Fruit fly (Drosophila melanogaster) whole organism, embryonic: ENCODE results near the gene MESR3.

ENCODE experiments used
- Atf-2 ChIP-seq: fragments of 200-800 bp; sonication (Bioruptor generic); optimal IDR thresholded peaks from 2 replicates; lab custom pipeline; 2016; ENCODE audit warnings: missing biosample characterization, missing genetic modification characterization
- Atf6 ChIP-seq: fragments of 200-800 bp; sonication (Bioruptor generic); IDR thresholded peaks from 2 replicates; pipeline ENCODE4 v1.3.6; 2022; ENCODE audit warnings: missing biosample characterization, missing genetic modification characterization
- BEAF-32 ChIP-seq: fragments of 200-800 bp; sonication (Bioruptor generic); optimal IDR thresholded peaks from 3 replicates; lab custom pipeline; 2017; ENCODE audit warnings: missing biosample characterization, missing genetic modification characterization, mild to moderate bottlenecking, moderate library complexity, missing genetic modification reagents
- CG10147 ChIP-seq: fragments of 200-800 bp; sonication (Bioruptor generic); optimal IDR thresholded peaks from 2 replicates; lab custom pipeline; 2019; ENCODE audit warnings: missing biosample characterization, mild to moderate bottlenecking, missing genetic modification characterization, moderate library complexity
- CG10543 ChIP-seq: fragments of 200-800 bp; sonication (Bioruptor generic); optimal IDR thresholded peaks from 3 replicates; lab custom pipeline; 2017; ENCODE audit warnings: missing biosample characterization, mild to moderate bottlenecking, missing genetic modification characterization, moderate library complexity
- CG11456 ChIP-seq: fragments of 200-800 bp; sonication (Bioruptor generic); IDR thresholded peaks from 3 replicates; pipeline ENCODE4 v1.3.6; 2022; ENCODE audit warnings: missing biosample characterization, missing genetic modification characterization
- CG11723 ChIP-seq: fragments of 200-800 bp; sonication (Bioruptor generic); optimal IDR thresholded peaks from 2 replicates; lab custom pipeline; 2017; ENCODE audit warnings: missing biosample characterization, mild to moderate bottlenecking, missing genetic modification characterization
- CG15011 ChIP-seq: fragments of 200-800 bp; sonication (Bioruptor generic); optimal IDR thresholded peaks from 3 replicates; lab custom pipeline; 2018; ENCODE audit warnings: missing biosample characterization, mild to moderate bottlenecking, missing genetic modification characterization
- CG17802 ChIP-seq: fragments of 200-800 bp; sonication (Bioruptor generic); optimal IDR thresholded peaks from 2 replicates; lab custom pipeline; 2018; ENCODE audit warnings: missing biosample characterization, mild to moderate bottlenecking, missing genetic modification characterization, moderate library complexity
- CG3726 ChIP-seq: fragments of 200-800 bp; sonication (Bioruptor generic); IDR thresholded peaks from 3 replicates; pipeline ENCODE4, ENCODE4 v1.3.6; 2022; ENCODE audit warnings: missing biosample characterization, missing genetic modification characterization
- CG6272 ChIP-seq: fragments of 200-800 bp; sonication (Bioruptor generic); IDR thresholded peaks from 2 replicates; pipeline ENCODE4 v1.3.6; 2022; ENCODE audit warnings: missing biosample characterization, missing genetic modification characterization
- CG6689 ChIP-seq: fragments of 200-800 bp; sonication (Bioruptor generic); IDR thresholded peaks from 2 replicates; pipeline ENCODE4 v1.3.6; 2022; ENCODE audit warnings: missing biosample characterization, missing genetic modification characterization
- CG8924 ChIP-seq: fragments of 200-800 bp; optimal IDR thresholded peaks from 3 replicates; lab custom pipeline; 2019; ENCODE audit warnings: missing biosample characterization, mild to moderate bottlenecking, missing genetic modification characterization, moderate library complexity
- CG9727 ChIP-seq: fragments of 200-800 bp; sonication (Bioruptor generic); optimal IDR thresholded peaks from 3 replicates; lab custom pipeline; 2017; ENCODE audit warnings: missing biosample characterization, mild to moderate bottlenecking, missing genetic modification characterization
- CHES-1-like ChIP-seq: fragments of 200-800 bp; sonication (Bioruptor generic); optimal IDR thresholded peaks from 2 replicates; lab custom pipeline; 2016; ENCODE audit warnings: missing biosample characterization, missing genetic modification characterization
- Dad ChIP-seq: fragments of 200-800 bp; sonication (Bioruptor generic); optimal IDR thresholded peaks from 3 replicates; lab custom pipeline; 2016; ENCODE audit warnings: missing biosample characterization, missing genetic modification characterization
- Dref ChIP-seq: fragments of 200-800 bp; sonication (Bioruptor generic); IDR thresholded peaks from 2 replicates; pipeline ENCODE4 v1.3.6; 2022; ENCODE audit warnings: missing biosample characterization, missing genetic modification characterization
- Drgx ChIP-seq: fragments of 200-800 bp; sonication (Bioruptor generic); IDR thresholded peaks from 2 replicates; pipeline ENCODE4 v1.3.6; 2022; ENCODE audit warnings: missing biosample characterization, missing genetic modification characterization
- Eip74EF ChIP-seq, 2 experiments: fragments of 200-800 bp in 1 of 2; fragments of >200 bp in 1 of 2; sonication (Bioruptor generic) in 1 of 2; optimal IDR thresholded peaks; 2 replicates each; lab custom pipeline; 2017 to 2019; ENCODE audit warnings: missing biosample characterization in 2 of 2, missing genetic modification characterization in 2 of 2, mild to moderate bottlenecking in 1 of 2, moderate library complexity in 1 of 2
- Fer3 ChIP-seq: fragments of 200-800 bp; sonication (Bioruptor generic); optimal IDR thresholded peaks from 2 replicates; lab custom pipeline; 2018; ENCODE audit warnings: missing biosample characterization, mild to moderate bottlenecking, missing genetic modification characterization, moderate library complexity
- Hsf ChIP-seq: fragments of 200-800 bp; sonication (Bioruptor generic); optimal IDR thresholded peaks from 3 replicates; lab custom pipeline; 2016; ENCODE audit warnings: missing biosample characterization, missing genetic modification characterization
- Mrtf ChIP-seq: fragments of 200-800 bp; sonication (Bioruptor generic); IDR thresholded peaks from 3 replicates; pipeline ENCODE4 v1.3.6; 2022; ENCODE audit warnings: missing biosample characterization, missing genetic modification characterization
- NK7.1 ChIP-seq: fragments of 200-800 bp; sonication (Bioruptor generic); optimal IDR thresholded peaks from 3 replicates; lab custom pipeline; 2016; ENCODE audit warnings: missing biosample characterization, missing genetic modification characterization
- Optix ChIP-seq: fragments of 200-800 bp; sonication (Bioruptor generic); IDR thresholded peaks from 3 replicates; pipeline ENCODE4 v1.3.6; 2022; ENCODE audit warnings: missing biosample characterization, missing genetic modification characterization
- PHDP ChIP-seq: fragments of 200-800 bp; sonication (Bioruptor generic); optimal IDR thresholded peaks from 3 replicates; lab custom pipeline; 2018; ENCODE audit warnings: missing biosample characterization, mild to moderate bottlenecking, missing genetic modification characterization, moderate library complexity
- al ChIP-seq: fragments of 200-800 bp; sonication (Bioruptor generic); IDR thresholded peaks from 2 replicates; pipeline ENCODE4 v1.3.6; 2022; ENCODE audit warnings: missing biosample characterization, missing genetic modification characterization
- bbx ChIP-seq: fragments of 200-800 bp; sonication (Bioruptor generic); IDR thresholded peaks from 2 replicates; pipeline ENCODE4 v1.3.6; 2022; ENCODE audit warnings: missing biosample characterization, missing genetic modification characterization; ENCODE audit not compliant: partially characterized antibody
- btn ChIP-seq: fragments of 200-800 bp; sonication (Bioruptor generic); optimal IDR thresholded peaks from 2 replicates; lab custom pipeline; 2016; ENCODE audit warnings: missing biosample characterization, missing genetic modification characterization
- caup ChIP-seq: fragments of 200-800 bp; sonication (Bioruptor generic); optimal IDR thresholded peaks from 3 replicates; lab custom pipeline; 2017; ENCODE audit warnings: missing biosample characterization, mild to moderate bottlenecking, missing genetic modification characterization, moderate library complexity; ENCODE audit not compliant: severe bottlenecking
- chn ChIP-seq: fragments of 200-800 bp; sonication (Bioruptor generic); optimal IDR thresholded peaks from 2 replicates; lab custom pipeline; 2016; ENCODE audit warnings: missing biosample characterization, missing genetic modification characterization
- en ChIP-seq: fragments of 200-800 bp; sonication (Bioruptor generic); optimal IDR thresholded peaks from 2 replicates; lab custom pipeline; 2016; ENCODE audit warnings: missing biosample characterization, missing genetic modification characterization
- gfzf ChIP-seq: fragments of 200-800 bp; sonication (Bioruptor generic); optimal IDR thresholded peaks from 2 replicates; lab custom pipeline; 2016; ENCODE audit warnings: missing biosample characterization, mild to moderate bottlenecking, missing genetic modification characterization, moderate library complexity
- gsb-n ChIP-seq: fragments of 200-800 bp; sonication (Bioruptor generic); optimal IDR thresholded peaks from 3 replicates; lab custom pipeline; 2018; ENCODE audit warnings: missing biosample characterization, mild to moderate bottlenecking, missing genetic modification characterization
- gt ChIP-seq: fragments of 200-800 bp; sonication (Bioruptor generic); IDR thresholded peaks from 2 replicates; pipeline ENCODE4 v1.3.6; 2022; ENCODE audit warnings: missing biosample characterization, missing genetic modification characterization
- her ChIP-seq: fragments of 200-800 bp; sonication (Bioruptor generic); optimal IDR thresholded peaks from 2 replicates; lab custom pipeline; 2016; ENCODE audit warnings: missing biosample characterization, missing genetic modification characterization
- ind ChIP-seq: fragments of 200-800 bp; sonication (Bioruptor generic); optimal IDR thresholded peaks from 3 replicates; lab custom pipeline; 2016; ENCODE audit warnings: missing biosample characterization, missing genetic modification characterization
- insv ChIP-seq, 2 experiments: fragments of 200-800 bp; sonication (Bioruptor generic); optimal IDR thresholded peaks; 3 replicates each; lab custom pipeline; 2016 to 2018; ENCODE audit warnings: missing biosample characterization in 2 of 2, missing genetic modification characterization in 2 of 2
- jigr1 ChIP-seq: fragments of 200-800 bp; sonication (Bioruptor generic); IDR thresholded peaks from 3 replicates; pipeline ENCODE4 v1.3.6; 2022; ENCODE audit warnings: missing biosample characterization, missing genetic modification characterization
- nau ChIP-seq: fragments of 200-800 bp; sonication (Bioruptor generic); optimal IDR thresholded peaks from 3 replicates; lab custom pipeline; 2017; ENCODE audit warnings: missing biosample characterization, mild to moderate bottlenecking, missing genetic modification characterization, missing genetic modification reagents
- nerfin-1 ChIP-seq: fragments of 200-800 bp; sonication (Bioruptor generic); optimal IDR thresholded peaks from 3 replicates; lab custom pipeline; 2019; ENCODE audit warnings: missing biosample characterization, mild to moderate bottlenecking, missing genetic modification characterization, moderate library complexity
- nerfin-2 ChIP-seq: fragments of 200-800 bp; sonication (Bioruptor generic); IDR thresholded peaks from 2 replicates; pipeline ENCODE4 v1.3.6; 2022; ENCODE audit warnings: missing biosample characterization, missing genetic modification characterization; ENCODE audit not compliant: partially characterized antibody
- nom ChIP-seq: fragments of 200-800 bp; sonication (Bioruptor generic); optimal IDR thresholded peaks from 2 replicates; lab custom pipeline; 2017; ENCODE audit warnings: missing biosample characterization, missing genetic modification characterization, mild to moderate bottlenecking, moderate library complexity, missing genetic modification reagents
- oc ChIP-seq: fragments of 200-800 bp; sonication (Bioruptor generic); optimal IDR thresholded peaks from 2 replicates; lab custom pipeline; 2018; ENCODE audit warnings: missing biosample characterization, mild to moderate bottlenecking, missing genetic modification characterization, moderate library complexity
- pum ChIP-seq: fragments of 200-800 bp; sonication (Bioruptor generic); optimal IDR thresholded peaks from 2 replicates; lab custom pipeline; 2016; ENCODE audit warnings: missing biosample characterization, missing genetic modification characterization
- salm ChIP-seq: fragments of 200-800 bp; sonication (Bioruptor generic); optimal IDR thresholded peaks from 2 replicates; lab custom pipeline; 2018; ENCODE audit warnings: missing biosample characterization, mild to moderate bottlenecking, missing genetic modification characterization
- sd ChIP-seq: fragments of 200-800 bp; sonication (Bioruptor generic); optimal IDR thresholded peaks from 3 replicates; lab custom pipeline; 2018; ENCODE audit warnings: missing biosample characterization, mild to moderate bottlenecking, missing genetic modification characterization, moderate library complexity
- sim ChIP-seq: fragments of 200-800 bp; sonication (Bioruptor generic); IDR thresholded peaks from 2 replicates; pipeline ENCODE4 v1.3.6; 2022; ENCODE audit warnings: missing biosample characterization, missing genetic modification characterization
- sima ChIP-seq: fragments of 200-800 bp; sonication (Bioruptor generic); optimal IDR thresholded peaks from 2 replicates; lab custom pipeline; 2016; ENCODE audit warnings: missing biosample characterization, missing genetic modification characterization
- sqz ChIP-seq: fragments of 200-800 bp; sonication (Bioruptor generic); optimal IDR thresholded peaks from 3 replicates; lab custom pipeline; 2018; ENCODE audit warnings: missing biosample characterization, mild to moderate bottlenecking, missing genetic modification characterization
- tup ChIP-seq: fragments of 200-800 bp; sonication (Bioruptor generic); optimal IDR thresholded peaks from 2 replicates; lab custom pipeline; 2016; ENCODE audit warnings: missing biosample characterization, mild to moderate bottlenecking, missing genetic modification characterization, moderate library complexity

The MESR3 gene

DNA sequence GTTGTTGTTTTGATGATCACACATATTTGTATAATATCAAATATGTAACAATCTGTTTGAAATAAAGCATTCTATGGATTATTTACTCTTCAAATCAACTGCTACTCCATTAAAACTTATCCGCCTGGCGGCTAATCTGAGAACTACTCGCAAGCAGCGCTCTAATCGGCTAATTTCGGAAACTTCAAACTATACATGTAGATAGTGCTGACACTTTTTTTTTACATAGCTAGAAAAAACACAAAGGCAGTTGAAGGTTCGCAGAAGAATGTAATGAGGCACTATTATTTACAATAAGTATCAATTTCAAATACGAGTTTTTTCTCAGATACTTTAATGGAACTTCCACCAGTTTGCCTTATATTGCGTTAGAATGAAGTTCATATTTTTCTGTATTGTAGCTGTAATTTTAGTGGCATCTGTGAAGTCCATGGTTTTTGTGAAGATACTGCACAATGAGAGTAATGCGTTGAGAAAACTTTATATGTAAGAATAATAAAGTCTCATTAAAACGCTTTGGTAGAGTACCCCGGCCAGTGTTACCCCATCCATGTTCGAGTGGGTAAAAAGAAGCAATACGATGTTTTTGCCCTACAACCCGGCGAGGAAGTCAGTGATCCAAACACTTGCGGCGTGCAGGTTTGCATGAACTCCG is 49.0 kb downstream of the MESR3 start (continued):
- no peak for TF ChIP-seq tup (GFP tag; lab: Kevin White, UChicago)
- TF ChIP-seq caup (GFP tag; lab: Kevin White, UChicago): no peak
- TF ChIP-seq Eip74EF (GFP tag; optimal IDR thresholded peaks at IDR 0.05; lab: Kevin White, UChicago): no peak
- no peak for TF ChIP-seq CG8924 (tag; lab: Kevin White, UChicago)
- TF ChIP-seq CG11723: no peak
- TF ChIP-seq pum (GFP tag; lab: Kevin White, UChicago): peak; percentile 22
- no peak for TF ChIP-seq Dref (GFP tag; lab: Robert Waterston, UW)
- TF ChIP-seq CG3726 (GFP tag; lab: Robert Waterston, UW): no peak
- no peak for TF ChIP-seq Drgx (GFP tag; lab: Robert Waterston, UW)
- TF ChIP-seq sima (GFP tag; lab: Kevin White, UChicago): no peak
- peak; percentile 42 for TF ChIP-seq ind
- TF ChIP-seq sim: no peak
- no peak for TF ChIP-seq nerfin-2 (GFP tag; lab: Robert Waterston, UW)
- TF ChIP-seq nom (GFP tag; lab: Kevin White, UChicago): no peak
- no peak for TF ChIP-seq BEAF-32 (GFP tag; lab: Kevin White, UChicago)
- 0 out of 2 replicates have a peak, but pooled peaks have one; percentile 51 for TF ChIP-seq bbx (GFP tag; lab: Robert Waterston, UW)
- no peak for TF ChIP-seq al (GFP tag; lab: Robert Waterston, UW)
- TF ChIP-seq gfzf (GFP tag; lab: Kevin White, UChicago): peak; percentile 13
- TF ChIP-seq CG10543 (GFP tag; lab: Kevin White, UChicago): no peak
- TF ChIP-seq Atf-2 (GFP tag; lab: Kevin White, UChicago): peak; percentile 4
- TF ChIP-seq Optix (GFP tag; lab: Robert Waterston, UW): peak; percentile 50; the same call in 1 of the 3 replicates
- TF ChIP-seq CG6689: no peak
- TF ChIP-seq nau (GFP tag; lab: Kevin White, UChicago): no peak
- no peak for TF ChIP-seq sqz (GFP tag; lab: Kevin White, UChicago)
- no peak for TF ChIP-seq chn (GFP tag; lab: Kevin White, UChicago)
- TF ChIP-seq insv (GFP tag; optimal IDR thresholded peaks at IDR 0.05; lab: Kevin White, UChicago): peak in 1 of 2 experiments; percentile 39
- no peak for TF ChIP-seq jigr1 (GFP tag; lab: Robert Waterston, UW)
- TF ChIP-seq Mrtf (GFP tag; lab: Robert Waterston, UW): peak; percentile 71; the same call in 2 of the 3 replicates
- no peak for TF ChIP-seq CHES-1-like (GFP tag; lab: Kevin White, UChicago)
- no peak for TF ChIP-seq gt (GFP tag; lab: Robert Waterston, UW)
- TF ChIP-seq CG9727 (GFP tag; lab: Kevin White, UChicago): no peak
- TF ChIP-seq sd (tag; lab: Kevin White, UChicago): no peak
- peak; percentile 30 for TF ChIP-seq btn (GFP tag; lab: Kevin White, UChicago)
- no peak for TF ChIP-seq Atf6 (GFP tag; lab: Robert Waterston, UW)
- no peak for TF ChIP-seq CG10147 (GFP tag; lab: Kevin White, UChicago)
- peak; percentile 62 for TF ChIP-seq Hsf (GFP tag; lab: Kevin White, UChicago)
- no peak for TF ChIP-seq Dad
- TF ChIP-seq en (GFP tag; lab: Kevin White, UChicago): peak; percentile 5
- TF ChIP-seq CG11456 (GFP tag; lab: Robert Waterston, UW): peak; percentile 90
- TF ChIP-seq gsb-n (tag; lab: Kevin White, UChicago): no peak
- TF ChIP-seq CG6272: peak; percentile 58; the same call in 1 of the 2 replicates
- TF ChIP-seq CG15011: no peak
- TF ChIP-seq oc: no peak
- TF ChIP-seq salm (tag; lab: Kevin White, UChicago): no peak
- TF ChIP-seq her (GFP tag; lab: Kevin White, UChicago): no peak
- no peak for TF ChIP-seq PHDP (tag; lab: Kevin White, UChicago)
- TF ChIP-seq CG17802 (tag; lab: Kevin White, UChicago): peak; percentile 37
- TF ChIP-seq Fer3 (tag; lab: Kevin White, UChicago): no peak
- TF ChIP-seq nerfin-1 (tag; lab: Kevin White, UChicago): no peak
- no peak for TF ChIP-seq NK7.1 (GFP tag; lab: Kevin White, UChicago)
